Worm (Caenorhabditis elegans) whole organism, young adult: ENCODE data around the gene ZK154.4.

Experiments used
- C06A6.2 ChIP-seq: fragments of 200-800 bp; sonication (Bioruptor generic); conservative IDR thresholded peaks from 2 replicates; pipeline ENCODE4 v1.3.6; 2022; ENCODE audit warnings: missing genetic modification characterization, missing compliant biosample characterization
- D2030.7 ChIP-seq: fragments of 200-800 bp; sonication (Bioruptor generic); IDR thresholded peaks from 2 replicates; pipeline ENCODE4 v1.3.6; 2022; ENCODE audit warnings: missing genetic modification reagents, missing genetic modification characterization, missing compliant biosample characterization
- F10E7.11 ChIP-seq: sonication (generic microtip); optimal IDR thresholded peaks from 2 replicates; lab custom pipeline; 2017; ENCODE audit warnings: mild to moderate bottlenecking, missing genetic modification characterization, moderate library complexity, missing compliant biosample characterization
- F22D6.2 ChIP-seq: sonication (generic microtip); optimal IDR thresholded peaks from 2 replicates; lab custom pipeline; 2016; ENCODE audit warnings: mild to moderate bottlenecking, missing genetic modification characterization, missing compliant biosample characterization
- F39B2.1 ChIP-seq: fragments of 200-800 bp; sonication (Bioruptor generic); IDR thresholded peaks from 2 replicates; pipeline ENCODE4 v1.3.6; 2022; ENCODE audit warnings: missing genetic modification reagents, missing genetic modification characterization, missing compliant biosample characterization
- K12H6.12 ChIP-seq: fragments of 200-800 bp; sonication (Bioruptor generic); optimal IDR thresholded peaks from 2 replicates; lab custom pipeline; 2018; ENCODE audit warnings: mild to moderate bottlenecking, missing genetic modification characterization, missing compliant biosample characterization
- Y53G8AR.9 ChIP-seq: fragments of 200-800 bp; sonication (Bioruptor generic); conservative IDR thresholded peaks from 2 replicates; pipeline ENCODE4 v1.3.6; 2022; ENCODE audit warnings: missing genetic modification reagents, missing genetic modification characterization, missing compliant biosample characterization
- Y79H2A.3 ChIP-seq: fragments of 200-800 bp; sonication (Bioruptor generic); conservative IDR thresholded peaks from 2 replicates; pipeline ENCODE4 v1.3.6; 2022; ENCODE audit warnings: missing genetic modification reagents, missing genetic modification characterization, missing compliant biosample characterization
- Y95B8A.8 ChIP-seq: fragments of 200-800 bp; sonication (Bioruptor generic); IDR thresholded peaks from 2 replicates; pipeline ENCODE4 v1.3.6; 2022; ENCODE audit warnings: missing genetic modification reagents, missing genetic modification characterization, missing compliant biosample characterization
- akir-1 ChIP-seq: fragments of 200-800 bp; sonication (Bioruptor generic); optimal IDR thresholded peaks from 2 replicates; lab custom pipeline; 2018; ENCODE audit warnings: mild to moderate bottlenecking, missing genetic modification characterization, moderate library complexity, missing compliant biosample characterization
- aptf-2 ChIP-seq: fragments of 200-800 bp; sonication (Bioruptor generic); conservative IDR thresholded peaks from 2 replicates; pipeline ENCODE4 v1.3.6; 2022; ENCODE audit warnings: missing genetic modification reagents, missing genetic modification characterization, missing compliant biosample characterization
- attf-3 ChIP-seq: fragments of 200-800 bp; sonication (Bioruptor generic); conservative IDR thresholded peaks from 2 replicates; pipeline ENCODE4 v1.3.6; 2022; ENCODE audit warnings: missing genetic modification reagents, missing genetic modification characterization, missing compliant biosample characterization
- attf-6 ChIP-seq: fragments of 200-800 bp; sonication (Bioruptor generic); IDR thresholded peaks from 2 replicates; pipeline ENCODE4 v1.3.6; 2022; ENCODE audit warnings: missing genetic modification reagents, missing genetic modification characterization, missing compliant biosample characterization
- bed-1 ChIP-seq: fragments of 200-800 bp; sonication (Bioruptor generic); IDR thresholded peaks from 2 replicates; pipeline ENCODE4 v1.3.6; 2022; ENCODE audit warnings: missing genetic modification reagents, missing genetic modification characterization, missing compliant biosample characterization
- bed-2 ChIP-seq: fragments of 200-800 bp; sonication (Bioruptor generic); IDR thresholded peaks from 2 replicates; pipeline ENCODE4 v1.3.6; 2022; ENCODE audit warnings: missing genetic modification reagents, missing genetic modification characterization, missing compliant biosample characterization
- cebp-1 ChIP-seq, 2 experiments: fragments of 200-800 bp in 1 of 2; sonication (Bioruptor generic) in 1 of 2; sonication (generic microtip) in 1 of 2; IDR thresholded peaks in 1 of 2; optimal IDR thresholded peaks in 1 of 2; 2 replicates each; pipeline versions ENCODE4 v1.3.6 to Lab custom; 2017 to 2022; ENCODE audit warnings: missing compliant biosample characterization in 2 of 2, missing genetic modification characterization in 2 of 2, mild to moderate bottlenecking in 1 of 2, missing genetic modification reagents in 1 of 2, moderate library complexity in 1 of 2
- cebp-2 ChIP-seq: fragments of 200-800 bp; sonication (Bioruptor generic); IDR thresholded peaks from 2 replicates; pipeline ENCODE4 v1.3.6; 2022; ENCODE audit warnings: missing genetic modification characterization, missing compliant biosample characterization
- ceh-100 ChIP-seq: fragments of 200-800 bp; sonication (Bioruptor generic); IDR thresholded peaks from 2 replicates; pipeline ENCODE4 v1.3.6; 2022; ENCODE audit warnings: missing genetic modification reagents, missing genetic modification characterization, missing compliant biosample characterization
- ceh-58 ChIP-seq: fragments of 200-800 bp; sonication (Bioruptor generic); IDR thresholded peaks from 2 replicates; pipeline ENCODE4 v1.3.6; 2022; ENCODE audit warnings: missing genetic modification characterization, missing compliant biosample characterization
- ceh-79 ChIP-seq: sonication (generic microtip); optimal IDR thresholded peaks from 2 replicates; lab custom pipeline; 2017; ENCODE audit warnings: mild to moderate bottlenecking, missing genetic modification characterization, missing compliant biosample characterization
- ets-4 ChIP-seq: fragments of 200-800 bp; sonication (Bioruptor generic); optimal IDR thresholded peaks from 2 replicates; lab custom pipeline; 2018; ENCODE audit warnings: mild to moderate bottlenecking, missing genetic modification characterization, missing compliant biosample characterization
- him-1 ChIP-seq: sonication (generic microtip); optimal IDR thresholded peaks from 2 replicates; lab custom pipeline; 2016; ENCODE audit warnings: missing genotype, missing genetic modification reagents, missing genetic modification characterization, missing compliant biosample characterization
- hmg-1.2 ChIP-seq: fragments of 200-800 bp; sonication (Bioruptor generic); IDR thresholded peaks from 2 replicates; pipeline ENCODE4 v1.3.6; 2022; ENCODE audit warnings: missing genetic modification reagents, missing genetic modification characterization, missing compliant biosample characterization
- hsf-1 ChIP-seq: fragments of 200-800 bp; sonication (Bioruptor generic); IDR thresholded peaks from 2 replicates; pipeline ENCODE4 v1.3.6; 2022; ENCODE audit warnings: missing genetic modification reagents, missing genetic modification characterization, missing compliant biosample characterization
- lag-1 ChIP-seq: fragments of 200-800 bp; sonication (Bioruptor generic); IDR thresholded peaks from 2 replicates; pipeline ENCODE4 v1.3.6; 2022; ENCODE audit warnings: missing genetic modification reagents, missing genetic modification characterization, missing compliant biosample characterization
- lsy-27 ChIP-seq: sonication (generic microtip); optimal IDR thresholded peaks from 2 replicates; lab custom pipeline; 2017; ENCODE audit warnings: missing genetic modification characterization, mild to moderate bottlenecking, missing compliant biosample characterization, antibody characterized with exemption, missing genotype, borderline replicate concordance; ENCODE audit not compliant: insufficient read depth
- mcd-1 ChIP-seq: fragments of 200-800 bp; sonication (Bioruptor generic); IDR thresholded peaks from 2 replicates; pipeline ENCODE4 v1.3.6; 2022; ENCODE audit warnings: missing genetic modification reagents, missing genetic modification characterization, missing compliant biosample characterization
- mes-4 ChIP-seq: sonication (generic microtip); optimal IDR thresholded peaks from 2 replicates; lab custom pipeline; 2016; ENCODE audit warnings: missing genotype, missing genetic modification characterization, missing compliant biosample characterization
- nfya-1 ChIP-seq: sonication (generic microtip); optimal IDR thresholded peaks from 2 replicates; lab custom pipeline; 2017; ENCODE audit warnings: antibody characterized with exemption, missing compliant biosample characterization, missing genetic modification characterization, borderline replicate concordance; ENCODE audit not compliant: insufficient read depth
- nhr-179 ChIP-seq: sonication (generic microtip); optimal IDR thresholded peaks from 2 replicates; lab custom pipeline; 2016; ENCODE audit warnings: mild to moderate bottlenecking, missing genetic modification characterization, missing compliant biosample characterization
- nhr-27 ChIP-seq: fragments of 200-800 bp; sonication (Bioruptor generic); optimal IDR thresholded peaks from 2 replicates; lab custom pipeline; 2018; ENCODE audit warnings: mild to moderate bottlenecking, missing genetic modification characterization, moderate library complexity, missing compliant biosample characterization
- pha-4 ChIP-seq: fragments of 150-350 bp; sonication (generic microtip); optimal IDR thresholded peaks from 2 replicates; lab custom pipeline; 2014; ENCODE audit warnings: missing biosample characterization, missing genetic modification reagents, missing genetic modification characterization
- rec-8 ChIP-seq, 2 experiments: sonication (generic microtip); optimal IDR thresholded peaks; 2 replicates each; lab custom pipeline; 2016; ENCODE audit warnings: mild to moderate bottlenecking in 2 of 2, missing genetic modification characterization in 2 of 2, missing genetic modification reagents in 2 of 2, missing genotype in 2 of 2, missing biosample characterization in 1 of 2, missing compliant biosample characterization in 1 of 2, moderate library complexity in 1 of 2
- sea-2 ChIP-seq: fragments of 200-800 bp; sonication (Bioruptor generic); IDR thresholded peaks from 2 replicates; pipeline ENCODE4 v1.3.6; 2022; ENCODE audit warnings: missing genetic modification characterization, missing compliant biosample characterization
- snpc-1.1 ChIP-seq: sonication (generic microtip); optimal IDR thresholded peaks from 2 replicates; lab custom pipeline; 2017; ENCODE audit warnings: missing genetic modification characterization, mild to moderate bottlenecking, missing compliant biosample characterization, antibody characterized with exemption, moderate library complexity, missing genotype, missing genetic modification reagents; ENCODE audit not compliant: insufficient read depth
- snpc-1.3 ChIP-seq: sonication (generic microtip); optimal IDR thresholded peaks from 2 replicates; lab custom pipeline; 2017; ENCODE audit warnings: missing genetic modification characterization, mild to moderate bottlenecking, missing compliant biosample characterization, antibody characterized with exemption, moderate library complexity, missing genotype, missing genetic modification reagents; ENCODE audit not compliant: insufficient read depth
- snpc-4 ChIP-seq, 5 experiments: fragments of 150-350 bp in 1 of 5; sonication (generic microtip) in 4 of 5; optimal IDR thresholded peaks; 2 replicates each; lab custom pipeline; 2014 to 2018; ENCODE audit warnings: missing genetic modification characterization in 5 of 5, missing biosample characterization in 3 of 5, antibody characterized with exemption in 2 of 5, mild to moderate bottlenecking in 2 of 5, missing compliant biosample characterization in 2 of 5, missing genotype in 2 of 5, moderate library complexity in 2 of 5, missing genetic modification reagents in 1 of 5
- somi-1 ChIP-seq: fragments of 200-800 bp; sonication (Bioruptor generic); optimal IDR thresholded peaks from 2 replicates; lab custom pipeline; 2018; ENCODE audit warnings: mild to moderate bottlenecking, missing genetic modification characterization, missing compliant biosample characterization
- tbp1 ChIP-seq: fragments of 200-800 bp; sonication (Bioruptor generic); optimal IDR thresholded peaks from 2 replicates; lab custom pipeline; 2018; ENCODE audit warnings: mild to moderate bottlenecking, missing genetic modification characterization, missing compliant biosample characterization
- tbx-9 ChIP-seq: sonication (generic microtip); optimal IDR thresholded peaks from 2 replicates; lab custom pipeline; 2016; ENCODE audit warnings: borderline replicate concordance, missing genetic modification characterization, inconsistent platforms, missing compliant biosample characterization
- unc-130 ChIP-seq: sonication (generic microtip); optimal IDR thresholded peaks from 2 replicates; lab custom pipeline; 2016; ENCODE audit warnings: missing genetic modification reagents, missing genetic modification characterization, missing compliant biosample characterization
- zfh-2 ChIP-seq: fragments of 200-800 bp; sonication (Bioruptor generic); conservative IDR thresholded peaks from 2 replicates; pipeline ENCODE4 v1.3.6; 2022; ENCODE audit warnings: missing genetic modification reagents, missing genetic modification characterization, missing compliant biosample characterization
- ztf-18 ChIP-seq: sonication (generic microtip); optimal IDR thresholded peaks from 2 replicates; lab custom pipeline; 2016; ENCODE audit warnings: missing genotype, mild to moderate bottlenecking, missing genetic modification characterization, missing compliant biosample characterization
- ztf-22 ChIP-seq: fragments of 200-800 bp; sonication (Bioruptor generic); optimal IDR thresholded peaks from 2 replicates; lab custom pipeline; 2018; ENCODE audit warnings: mild to moderate bottlenecking, missing genetic modification characterization, moderate library complexity, missing compliant biosample characterization
- ztf-3 ChIP-seq: fragments of 200-800 bp; sonication (Bioruptor generic); optimal IDR thresholded peaks from 2 replicates; lab custom pipeline; 2018; ENCODE audit warnings: mild to moderate bottlenecking, missing genetic modification characterization, missing compliant biosample characterization
- ztf-6 ChIP-seq: fragments of 200-800 bp; sonication (Bioruptor generic); IDR thresholded peaks from 2 replicates; pipeline ENCODE4 v1.3.6; 2022; ENCODE audit warnings: missing genetic modification reagents, missing genetic modification characterization, missing compliant biosample characterization

Gene ZK154.4

ce11 chrX:7794306-7794743 is 12.1 kb upstream of the ZK154.4 start (continued):
- TF ChIP-seq snpc-4 (GFP tag; optimal IDR thresholded peaks at IDR 0.05; lab: Kevin White, UChicago) = peak; percentile 67
- TF ChIP-seq snpc-4 (tag; optimal IDR thresholded peaks at IDR 0.05; lab: Kevin White, UChicago) = peak in 3 of 4 experiments; percentile 14 to 65 (median 53)
- TF ChIP-seq ets-4 (GFP tag; lab: Kevin White, UChicago) = no peak
- no peak for TF ChIP-seq cebp-2 (GFP tag; lab: Robert Waterston, UW)
- peak; percentile 89 for TF ChIP-seq tbp1 (GFP tag; lab: Kevin White, UChicago)
- peak; percentile 63; the same call in 1 of the 2 replicates for TF ChIP-seq cebp-1 (GFP tag; IDR thresholded peaks at IDR 0.05; lab: Robert Waterston, UW)
- TF ChIP-seq cebp-1 (tag; optimal IDR thresholded peaks at IDR 0.05; lab: Kevin White, UChicago) = peak; percentile 70
- peak; percentile 72 for TF ChIP-seq hmg-1.2 (GFP tag; lab: Robert Waterston, UW)
- TF ChIP-seq snpc-1.1 = peak; percentile 2
- TF ChIP-seq ztf-22 = peak; percentile 5
- TF ChIP-seq ztf-3 (GFP tag; lab: Kevin White, UChicago) = no peak
- TF ChIP-seq F10E7.11 = peak; percentile 15
- TF ChIP-seq hsf-1 (GFP tag; lab: Robert Waterston, UW) = no peak
- TF ChIP-seq ceh-100 (GFP tag; lab: Robert Waterston, UW) = no peak
- TF ChIP-seq nfya-1 (tag; lab: Kevin White, UChicago) = no peak
- TF ChIP-seq tbx-9 (tag; lab: Kevin White, UChicago) = no peak
- peak; percentile 79 for TF ChIP-seq mes-4 (tag; lab: Kevin White, UChicago)
- 0 out of 2 replicates have a peak, but pooled peaks have one; percentile 48 for TF ChIP-seq Y79H2A.3 (GFP tag; lab: Robert Waterston, UW)
- TF ChIP-seq rec-8 (tag; optimal IDR thresholded peaks at IDR 0.05; lab: Kevin White, UChicago) = peak; percentile 4 to 70
- no peak for TF ChIP-seq F39B2.1 (GFP tag; lab: Robert Waterston, UW)
- TF ChIP-seq pha-4 (tag; lab: Kevin White, UChicago) = no peak
- TF ChIP-seq lsy-27 (tag; lab: Kevin White, UChicago) = no peak
- no peak for TF ChIP-seq attf-6 (GFP tag; lab: Robert Waterston, UW)
- no peak for TF ChIP-seq ceh-58 (GFP tag; lab: Robert Waterston, UW)
- TF ChIP-seq C06A6.2 (GFP tag; lab: Robert Waterston, UW) = no peak
- TF ChIP-seq ztf-6 (GFP tag; lab: Robert Waterston, UW) = 0 out of 2 replicates have a peak, but pooled peaks have one; percentile 30
- TF ChIP-seq mcd-1 (GFP tag; lab: Robert Waterston, UW) = no peak; the same call in 1 of the 2 replicates
- no peak for TF ChIP-seq zfh-2 (GFP tag; lab: Robert Waterston, UW)
- TF ChIP-seq unc-130 (GFP tag; lab: Kevin White, UChicago) = no peak
- no peak for TF ChIP-seq Y53G8AR.9 (GFP tag; lab: Robert Waterston, UW)
- peak; percentile 50 for TF ChIP-seq snpc-1.3
- TF ChIP-seq akir-1 (GFP tag; lab: Kevin White, UChicago) = no peak
- TF ChIP-seq somi-1 (GFP tag; lab: Kevin White, UChicago) = no peak
- TF ChIP-seq bed-2 = no peak
- TF ChIP-seq bed-1 (GFP tag; lab: Robert Waterston, UW) = 0 out of 2 replicates have a peak, but pooled peaks have one; percentile 9
- TF ChIP-seq lag-1 = no peak
- TF ChIP-seq him-1 (tag; lab: Kevin White, UChicago) = peak; percentile 79
- TF ChIP-seq D2030.7 (GFP tag; lab: Robert Waterston, UW) = peak; percentile 78; the same call in 1 of the 2 replicates
- TF ChIP-seq ztf-18 (tag; lab: Kevin White, UChicago) = peak; percentile 62
- TF ChIP-seq attf-3 (GFP tag; lab: Robert Waterston, UW) = no peak
- peak; percentile 41 for TF ChIP-seq ceh-79 (tag; lab: Kevin White, UChicago)
- TF ChIP-seq Y95B8A.8 (GFP tag; lab: Robert Waterston, UW) = no peak
- no peak for TF ChIP-seq nhr-179 (tag; lab: Kevin White, UChicago)
- TF ChIP-seq nhr-27 = no peak
- TF ChIP-seq K12H6.12 (tag; lab: Kevin White, UChicago) = no peak
- no peak for TF ChIP-seq sea-2 (GFP tag; lab: Robert Waterston, UW)
- peak; percentile 14 for TF ChIP-seq F22D6.2
- TF ChIP-seq aptf-2 (GFP tag; lab: Robert Waterston, UW) = no peak
